Fruit fly (Drosophila melanogaster) whole organism, embryonic: ENCODE data around the gene lectin-33A.

Experiments
- Abd-B ChIP-seq: fragments of 200-800 bp; sonication (Bioruptor generic); optimal IDR thresholded peaks from 2 replicates; lab custom pipeline; 2018; ENCODE audit warnings: missing biosample characterization, mild to moderate bottlenecking, missing genetic modification characterization, moderate library complexity
- Bgb ChIP-seq: fragments of 200-800 bp; sonication (Bioruptor generic); IDR thresholded peaks from 2 replicates; pipeline ENCODE4 v1.3.6; 2022; ENCODE audit warnings: missing biosample characterization, missing genetic modification characterization; ENCODE audit not compliant: partially characterized antibody
- Bteb2 ChIP-seq: fragments of 200-800 bp; sonication (Bioruptor generic); optimal IDR thresholded peaks from 2 replicates; lab custom pipeline; 2016; ENCODE audit warnings: missing biosample characterization, missing genetic modification characterization
- C15 ChIP-seq: fragments of 200-800 bp; sonication (Bioruptor generic); IDR thresholded peaks from 3 replicates; pipeline ENCODE4 v1.3.6; 2022; ENCODE audit warnings: missing biosample characterization, missing genetic modification characterization
- CG10147 ChIP-seq: fragments of 200-800 bp; sonication (Bioruptor generic); optimal IDR thresholded peaks from 2 replicates; lab custom pipeline; 2019; ENCODE audit warnings: missing biosample characterization, mild to moderate bottlenecking, missing genetic modification characterization, moderate library complexity
- CG10565 ChIP-seq: fragments of 200-800 bp; sonication (Bioruptor generic); optimal IDR thresholded peaks from 3 replicates; lab custom pipeline; 2016; ENCODE audit warnings: missing biosample characterization, mild to moderate bottlenecking, missing genetic modification characterization
- CG10959 ChIP-seq: fragments of 200-800 bp; sonication (Bioruptor generic); IDR thresholded peaks from 2 replicates; pipeline ENCODE4 v1.3.6; 2022; ENCODE audit warnings: missing biosample characterization, missing genetic modification characterization
- CG11247 ChIP-seq: fragments of 200-800 bp; sonication (Bioruptor generic); IDR thresholded peaks from 2 replicates; pipeline ENCODE4 v1.3.6; 2022; ENCODE audit warnings: missing biosample characterization, missing genetic modification characterization
- CG11560 ChIP-seq: fragments of 200-800 bp; sonication (Bioruptor generic); IDR thresholded peaks from 3 replicates; pipeline ENCODE4 v1.3.6; 2022; ENCODE audit warnings: missing biosample characterization, missing genetic modification characterization
- CG15011 ChIP-seq: fragments of 200-800 bp; sonication (Bioruptor generic); optimal IDR thresholded peaks from 3 replicates; lab custom pipeline; 2018; ENCODE audit warnings: missing biosample characterization, mild to moderate bottlenecking, missing genetic modification characterization
- CG15073 ChIP-seq: fragments of 200-800 bp; sonication (Bioruptor generic); optimal IDR thresholded peaks from 2 replicates; lab custom pipeline; 2016; ENCODE audit warnings: missing biosample characterization, missing genetic modification characterization
- CG15269 ChIP-seq: fragments of 200-800 bp; sonication (Bioruptor generic); optimal IDR thresholded peaks from 2 replicates; lab custom pipeline; 2018; ENCODE audit warnings: missing biosample characterization, mild to moderate bottlenecking, missing genetic modification characterization, moderate library complexity
- CG15514 ChIP-seq: fragments of 200-800 bp; sonication (Bioruptor generic); optimal IDR thresholded peaks from 3 replicates; lab custom pipeline; 2017; ENCODE audit warnings: missing biosample characterization, missing genetic modification characterization, mild to moderate bottlenecking, moderate library complexity, missing genetic modification reagents
- CG17912 ChIP-seq: fragments of 200-800 bp; sonication (Bioruptor generic); optimal IDR thresholded peaks from 2 replicates; lab custom pipeline; 2018; ENCODE audit warnings: missing biosample characterization, mild to moderate bottlenecking, missing genetic modification characterization
- CG18011 ChIP-seq: fragments of 200-800 bp; sonication (Bioruptor generic); optimal IDR thresholded peaks from 2 replicates; lab custom pipeline; 2017; ENCODE audit warnings: missing biosample characterization, missing genetic modification characterization, mild to moderate bottlenecking, moderate library complexity, missing genotype
- CG18262 ChIP-seq: fragments of 200-800 bp; optimal IDR thresholded peaks from 3 replicates; lab custom pipeline; 2019; ENCODE audit warnings: missing biosample characterization, mild to moderate bottlenecking, missing genetic modification characterization, moderate library complexity
- CG32532 ChIP-seq: fragments of 200-800 bp; sonication (Bioruptor generic); IDR thresholded peaks from 2 replicates; pipeline ENCODE4 v1.3.6; 2022; ENCODE audit warnings: missing biosample characterization, missing genetic modification characterization
- CG33213 ChIP-seq: fragments of 200-800 bp; sonication (Bioruptor generic); optimal IDR thresholded peaks from 3 replicates; lab custom pipeline; 2016; ENCODE audit warnings: missing biosample characterization, missing genetic modification characterization
- CG4617 ChIP-seq: fragments of 200-800 bp; sonication (Bioruptor generic); optimal IDR thresholded peaks from 3 replicates; lab custom pipeline; 2016; ENCODE audit warnings: missing biosample characterization, missing genetic modification characterization, borderline replicate concordance
- CG6654 ChIP-seq: fragments of 200-800 bp; sonication (Bioruptor generic); optimal IDR thresholded peaks from 2 replicates; lab custom pipeline; 2017; ENCODE audit warnings: missing biosample characterization, mild to moderate bottlenecking, missing genetic modification characterization
- CG8765 ChIP-seq: fragments of 200-800 bp; sonication (Bioruptor generic); IDR thresholded peaks from 2 replicates; pipeline ENCODE4 v1.3.6; 2022; ENCODE audit warnings: missing biosample characterization, missing genetic modification characterization
- D ChIP-seq, 2 experiments: fragments of 200-800 bp in 1 of 2; fragments of >200 bp in 1 of 2; sonication (Bioruptor generic) in 1 of 2; optimal IDR thresholded peaks; 2 replicates in 1 of 2; 3 replicates in 1 of 2; lab custom pipeline; 2017; ENCODE audit warnings: mild to moderate bottlenecking in 1 of 2, missing biosample characterization in 1 of 2, missing genetic modification characterization in 1 of 2, missing genetic modification reagents in 1 of 2
- D19A ChIP-seq: fragments of 200-800 bp; optimal IDR thresholded peaks from 3 replicates; lab custom pipeline; 2019; ENCODE audit warnings: missing biosample characterization, mild to moderate bottlenecking, missing genetic modification characterization, moderate library complexity
- Doc2 ChIP-seq: fragments of 200-800 bp; sonication (Bioruptor generic); IDR thresholded peaks from 2 replicates; pipeline ENCODE4 v1.3.6; 2022; ENCODE audit warnings: missing biosample characterization, missing genetic modification characterization
- GATAe ChIP-seq: fragments of 200-800 bp; sonication (Bioruptor generic); conservative IDR thresholded peaks from 2 replicates; pipeline ENCODE4 v1.3.6; 2022; ENCODE audit warnings: missing biosample characterization, missing genetic modification characterization
- H15 ChIP-seq: fragments of 200-800 bp; sonication (Bioruptor generic); IDR thresholded peaks from 3 replicates; pipeline ENCODE4 v1.3.6; 2022; ENCODE audit warnings: missing biosample characterization, missing genetic modification characterization
- HLH54F ChIP-seq: fragments of 200-800 bp; sonication (Bioruptor generic); optimal IDR thresholded peaks from 3 replicates; lab custom pipeline; 2016; ENCODE audit warnings: missing biosample characterization, missing genetic modification characterization
- Hsf ChIP-seq: fragments of 200-800 bp; sonication (Bioruptor generic); optimal IDR thresholded peaks from 3 replicates; lab custom pipeline; 2016; ENCODE audit warnings: missing biosample characterization, missing genetic modification characterization
- NC2β ChIP-seq: fragments of 200-800 bp; sonication (Bioruptor generic); optimal IDR thresholded peaks from 2 replicates; lab custom pipeline; 2016; ENCODE audit warnings: missing biosample characterization, missing genetic modification characterization
- NK7.1 ChIP-seq: fragments of 200-800 bp; sonication (Bioruptor generic); optimal IDR thresholded peaks from 3 replicates; lab custom pipeline; 2016; ENCODE audit warnings: missing biosample characterization, missing genetic modification characterization
- abd-A ChIP-seq: fragments of 200-800 bp; sonication (Bioruptor generic); optimal IDR thresholded peaks from 3 replicates; lab custom pipeline; 2019; ENCODE audit warnings: missing biosample characterization, mild to moderate bottlenecking, missing genetic modification characterization, moderate library complexity
- bcd ChIP-seq: fragments of 200-800 bp; sonication (Bioruptor generic); optimal IDR thresholded peaks from 2 replicates; lab custom pipeline; 2017; ENCODE audit warnings: missing biosample characterization, mild to moderate bottlenecking, missing genetic modification characterization
- bowl ChIP-seq: fragments of 200-800 bp; sonication (Bioruptor generic); IDR thresholded peaks from 2 replicates; pipeline ENCODE4 v1.3.6; 2022; ENCODE audit warnings: missing biosample characterization, missing genetic modification characterization
- ci ChIP-seq: fragments of 200-800 bp; sonication (Bioruptor generic); IDR thresholded peaks from 3 replicates; pipeline ENCODE4 v1.3.6; 2022; ENCODE audit warnings: missing biosample characterization, missing genetic modification characterization
- cwo ChIP-seq: fragments of 200-800 bp; sonication (Bioruptor generic); optimal IDR thresholded peaks from 3 replicates; lab custom pipeline; 2017; ENCODE audit warnings: missing biosample characterization, missing genetic modification characterization, mild to moderate bottlenecking, moderate library complexity, missing genetic modification reagents
- emc ChIP-seq: fragments of 200-800 bp; sonication (Bioruptor generic); optimal IDR thresholded peaks from 2 replicates; lab custom pipeline; 2016; ENCODE audit warnings: missing biosample characterization, missing genetic modification characterization
- fd64A ChIP-seq: fragments of 200-800 bp; sonication (Bioruptor generic); optimal IDR thresholded peaks from 3 replicates; lab custom pipeline; 2018; ENCODE audit warnings: missing biosample characterization, mild to moderate bottlenecking, missing genetic modification characterization
- kni ChIP-seq: fragments of 200-800 bp; sonication (Bioruptor generic); optimal IDR thresholded peaks from 3 replicates; lab custom pipeline; 2017; ENCODE audit warnings: mild to moderate bottlenecking, missing biosample characterization, missing genetic modification reagents, missing genetic modification characterization
- lbe ChIP-seq: fragments of 200-800 bp; sonication (Bioruptor generic); optimal IDR thresholded peaks from 2 replicates; lab custom pipeline; 2016; ENCODE audit warnings: missing biosample characterization, mild to moderate bottlenecking, missing genetic modification characterization
- nmo ChIP-seq: fragments of 200-800 bp; sonication (Bioruptor generic); optimal IDR thresholded peaks from 2 replicates; lab custom pipeline; 2018; ENCODE audit warnings: missing biosample characterization, mild to moderate bottlenecking, missing genetic modification characterization, moderate library complexity
- org-1 ChIP-seq: fragments of 200-800 bp; sonication (Bioruptor generic); optimal IDR thresholded peaks from 2 replicates; lab custom pipeline; 2017; ENCODE audit warnings: missing biosample characterization, missing genetic modification characterization
- pb ChIP-seq: fragments of 200-800 bp; sonication (Bioruptor generic); optimal IDR thresholded peaks from 3 replicates; lab custom pipeline; 2016; ENCODE audit warnings: missing biosample characterization, missing genetic modification characterization
- pita ChIP-seq: fragments of 200-800 bp; sonication (Bioruptor generic); optimal IDR thresholded peaks from 2 replicates; lab custom pipeline; 2017; ENCODE audit warnings: missing biosample characterization, mild to moderate bottlenecking, missing genetic modification characterization
- sens ChIP-seq: fragments of 200-800 bp; sonication (Bioruptor generic); peaks from one replicate; lab custom pipeline; 2016; ENCODE audit warnings: missing biosample characterization, missing genetic modification characterization
- sens-2 ChIP-seq: fragments of 200-800 bp; sonication (Bioruptor generic); IDR thresholded peaks from 2 replicates; pipeline ENCODE4 v1.3.6; 2022; ENCODE audit warnings: missing biosample characterization, missing genetic modification characterization
- slou ChIP-seq: fragments of 200-800 bp; sonication (Bioruptor generic); optimal IDR thresholded peaks from 3 replicates; lab custom pipeline; 2016; ENCODE audit warnings: missing biosample characterization, missing genetic modification characterization
- tgo ChIP-seq: fragments of 200-800 bp; sonication (Bioruptor generic); IDR thresholded peaks from 3 replicates; pipeline ENCODE4 v1.3.6; 2022; ENCODE audit warnings: missing biosample characterization, missing genetic modification characterization
- tin ChIP-seq: fragments of 200-800 bp; sonication (Bioruptor generic); optimal IDR thresholded peaks from 3 replicates; lab custom pipeline; 2016; ENCODE audit warnings: missing biosample characterization, missing genetic modification characterization

Gene lectin-33A

DNA sequence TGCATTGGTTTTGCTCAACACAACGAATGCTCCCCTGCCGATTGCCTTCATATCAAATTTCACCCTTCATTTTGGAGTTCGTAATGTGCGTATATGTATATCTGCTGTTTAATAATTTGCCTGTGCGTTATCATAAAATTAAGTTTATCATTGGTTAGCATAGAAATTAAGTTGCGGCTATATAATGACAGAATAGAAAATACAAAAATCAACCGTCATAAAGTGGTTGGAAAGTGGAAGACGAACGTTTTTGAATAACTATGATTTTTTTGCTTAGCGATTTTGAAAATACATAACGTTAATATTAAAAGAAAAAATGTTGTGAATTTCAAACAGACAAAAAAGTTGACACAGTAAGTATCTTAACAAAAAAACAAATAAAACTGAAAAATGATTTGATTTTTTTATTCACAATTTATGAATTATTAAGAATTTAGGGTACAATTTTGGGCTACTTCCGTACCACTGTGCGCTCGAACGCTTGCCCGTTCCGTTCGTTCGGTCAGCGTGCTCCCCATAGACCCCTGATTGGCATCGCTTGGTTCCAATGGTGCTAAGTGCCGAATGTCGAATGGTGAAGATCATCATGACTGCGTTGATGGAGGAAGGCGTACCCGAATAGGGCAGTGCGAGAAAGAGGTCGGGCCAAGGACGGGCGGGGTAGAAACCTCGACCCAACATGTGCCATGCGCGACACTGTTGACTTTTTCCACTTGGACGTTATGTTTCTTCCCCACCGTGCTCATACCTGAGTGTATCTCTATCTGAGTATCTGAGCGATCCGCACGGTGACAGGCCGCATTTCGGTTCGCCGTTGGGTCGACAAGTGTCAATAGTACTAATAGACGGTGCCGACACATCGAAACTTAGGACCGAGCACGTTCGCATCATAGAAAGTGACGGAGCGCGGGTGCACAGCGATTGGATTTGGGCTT is 36.0 kb downstream of the lectin-33A start (continued):
- TF ChIP-seq CG10959 (GFP tag; lab: Robert Waterston, UW) (no peak), CG33213 (GFP tag; lab: Kevin White, UChicago) (no peak), Hsf (GFP tag; lab: Kevin White, UChicago) (peak; percentile 61), CG18011 (GFP tag; lab: Kevin White, UChicago) (no peak), CG10147 (GFP tag; lab: Kevin White, UChicago) (peak; percentile 15), slou (GFP tag; lab: Kevin White, UChicago) (no peak), tin (GFP tag; lab: Kevin White, UChicago) (peak; percentile 35), CG6654 (GFP tag; lab: Kevin White, UChicago) (no peak), abd-A (tag; lab: Kevin White, UChicago) (no peak), NC2β (GFP tag; lab: Kevin White, UChicago) (peak; percentile 20), CG15269 (tag; lab: Kevin White, UChicago) (peak; percentile 65), CG17912 (no peak), pb (GFP tag; lab: Kevin White, UChicago) (no peak), CG11247 (GFP tag; lab: Robert Waterston, UW) (peak; percentile 10; the same call in 1 of the 2 replicates), CG10565 (GFP tag; lab: Kevin White, UChicago) (no peak), cwo (peak; percentile 57), Doc2 (GFP tag; lab: Robert Waterston, UW) (no peak), CG32532 (GFP tag; lab: Robert Waterston, UW) (0 out of 2 replicates have a peak, but pooled peaks have one; percentile 43), D (optimal IDR thresholded peaks at IDR 0.05; lab: Kevin White, UChicago) (no peak), D (GFP tag; optimal IDR thresholded peaks at IDR 0.05; lab: Kevin White, UChicago) (peak; percentile 45), sens-2 (GFP tag; lab: Robert Waterston, UW) (no peak), CG11560 (tag; lab: Robert Waterston, UW) (no peak), lbe (GFP tag; lab: Kevin White, UChicago) (no peak), sens (GFP tag; lab: Kevin White, UChicago) (peak; percentile 95), nmo (GFP tag; lab: Kevin White, UChicago) (peak; percentile 49), CG4617 (GFP tag; lab: Kevin White, UChicago) (no peak), GATAe (GFP tag; lab: Robert Waterston, UW) (no peak), pita (GFP tag; lab: Kevin White, UChicago) (no peak), HLH54F (GFP tag; lab: Kevin White, UChicago) (peak; percentile 20), org-1 (GFP tag; lab: Kevin White, UChicago) (peak; percentile 50), bcd (no peak), bowl (GFP tag; lab: Robert Waterston, UW) (no peak), ci (GFP tag; lab: Robert Waterston, UW) (0 out of 3 replicates have a peak, but pooled peaks have one; percentile 45), Bteb2 (GFP tag; lab: Kevin White, UChicago) (peak; percentile 53), NK7.1 (GFP tag; lab: Kevin White, UChicago) (no peak), CG8765 (no peak), emc (GFP tag; lab: Kevin White, UChicago) (no peak), CG15514 (GFP tag; lab: Kevin White, UChicago) (no peak), tgo (peak; percentile 39; the same call in 2 of the 3 replicates), D19A (tag; lab: Kevin White, UChicago) (peak; percentile 64), fd64A (GFP tag; lab: Kevin White, UChicago) (no peak), CG18262 (tag; lab: Kevin White, UChicago) (peak; percentile 78), CG15073 (GFP tag; lab: Kevin White, UChicago) (no peak), kni (GFP tag; lab: Kevin White, UChicago) (peak; percentile 95), Abd-B (GFP tag; lab: Kevin White, UChicago) (no peak), C15 (GFP tag; lab: Robert Waterston, UW) (no peak), H15 (GFP tag; lab: Robert Waterston, UW) (peak; percentile 16; the same call in 1 of the 3 replicates), CG15011 (GFP tag; lab: Kevin White, UChicago) (no peak), Bgb (GFP tag; lab: Robert Waterston, UW) (peak; percentile 30; the same call in 1 of the 2 replicates)
